Worm (Caenorhabditis elegans) whole organism, dauer: ENCODE data around the gene F54F2.7.

Experiments
- unc-62 ChIP-seq: sonication (generic microtip); optimal IDR thresholded peaks from 2 replicates; lab custom pipeline; 2017; ENCODE audit warnings: missing biosample characterization, missing genetic modification reagents, missing genetic modification characterization

F54F2.7 gene

DNA sequence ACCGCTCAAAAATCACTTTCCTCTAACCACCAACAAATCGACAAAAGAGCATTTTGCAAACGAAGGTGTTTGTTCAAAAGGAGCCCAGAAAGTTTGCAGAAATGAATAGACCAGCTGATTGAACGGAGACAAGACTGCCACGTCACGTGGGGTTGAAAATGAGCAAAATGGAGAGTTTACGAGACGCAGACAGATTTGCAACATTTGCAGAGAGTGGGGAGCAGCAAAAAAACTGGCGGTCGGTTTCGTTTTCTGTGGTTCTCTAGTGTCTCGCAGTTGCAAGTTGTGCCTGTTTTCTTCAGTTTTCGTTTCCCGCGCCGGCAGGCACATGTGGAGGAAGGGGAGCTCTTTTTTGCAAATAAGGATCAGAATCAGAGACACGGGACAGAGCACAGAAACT is 21.7 kb downstream of the F54F2.7 start:
- no peak for TF ChIP-seq unc-62 (GFP tag; lab: Kevin White, UChicago)

ce11 chrIII:8784500-8784899 is 22.6 kb downstream of the F54F2.7 start:
- TF ChIP-seq unc-62 (GFP tag; lab: Kevin White, UChicago) = no peak

ce11 chrIII:8782744-8783143 is 24.4 kb downstream of the F54F2.7 start:
- TF ChIP-seq unc-62 (GFP tag; lab: Kevin White, UChicago) = no peak

DNA sequence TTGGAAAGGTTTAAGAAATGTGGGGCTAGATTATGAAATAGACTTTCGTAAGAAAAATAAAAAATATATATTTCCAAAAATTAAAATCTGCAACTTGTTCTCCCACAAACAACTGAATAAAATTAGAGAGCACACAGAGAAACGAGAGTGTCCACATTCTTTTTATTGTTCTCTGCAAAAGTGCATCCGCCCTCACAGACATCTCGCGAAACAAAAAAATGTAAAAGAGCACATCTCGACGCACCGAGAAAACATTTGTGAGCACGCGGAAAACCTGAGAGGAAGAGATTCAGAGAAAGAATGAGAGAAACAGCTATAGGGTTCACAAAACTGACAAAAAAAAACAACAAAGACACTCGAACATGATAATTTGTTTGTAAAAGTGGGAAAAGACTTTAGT is 25.1 kb downstream of the F54F2.7 start:
- TF ChIP-seq unc-62 (GFP tag; lab: Kevin White, UChicago) = no peak

ce11 chrIII:8780473-8780872 is 26.7 kb downstream of the F54F2.7 start:
- no peak for TF ChIP-seq unc-62 (GFP tag; lab: Kevin White, UChicago)

DNA sequence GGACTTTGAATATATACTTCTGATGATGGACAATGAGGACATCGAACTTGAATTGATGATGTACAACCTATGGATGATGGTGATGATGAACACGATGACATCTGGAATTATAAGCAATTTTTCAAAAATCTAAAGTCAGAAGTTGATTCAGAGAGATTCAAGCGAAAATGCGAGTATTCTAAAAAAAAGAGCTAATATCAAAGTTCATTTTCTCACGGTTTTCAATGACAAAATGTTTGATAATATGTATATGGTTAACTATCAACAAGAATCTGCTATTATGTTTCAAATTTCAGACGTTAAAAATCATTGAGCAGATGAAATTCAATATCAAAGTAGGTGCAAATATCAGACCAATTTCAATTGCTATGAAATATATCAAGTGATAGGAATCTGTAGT is 27.2 kb downstream of the F54F2.7 start, which contains the start of gene K02D10.4:
Gene K02D10.4, minus strand, starts transcription at position 101 of the 400 bp plus-strand sequence.
- TF ChIP-seq unc-62 (GFP tag; lab: Kevin White, UChicago) = no peak

- no peak for TF ChIP-seq unc-62 (GFP tag; lab: Kevin White, UChicago)
These were observed 31.2 kb downstream of the F54F2.7 start, which contains the start of gene snap-29 for ce11 chrIII:8775953-8776352. snap-29 (plus strand) TSS chrIII:8776253.

ce11 chrIII:8773375-8773774 is 33.8 kb downstream of the F54F2.7 start:
- no peak for TF ChIP-seq unc-62 (GFP tag; lab: Kevin White, UChicago)

- no peak for TF ChIP-seq unc-62 (GFP tag; lab: Kevin White, UChicago)
These were observed 34.6 kb downstream of the F54F2.7 start for ce11 chrIII:8772428-8773027.

- TF ChIP-seq unc-62 (GFP tag; lab: Kevin White, UChicago) = no peak
These were observed 35.3 kb downstream of the F54F2.7 start, which contains the start of gene K02D10.3 for ce11 chrIII:8771851-8772250. K02D10.3 (minus strand) TSS chrIII:8771951.

DNA sequence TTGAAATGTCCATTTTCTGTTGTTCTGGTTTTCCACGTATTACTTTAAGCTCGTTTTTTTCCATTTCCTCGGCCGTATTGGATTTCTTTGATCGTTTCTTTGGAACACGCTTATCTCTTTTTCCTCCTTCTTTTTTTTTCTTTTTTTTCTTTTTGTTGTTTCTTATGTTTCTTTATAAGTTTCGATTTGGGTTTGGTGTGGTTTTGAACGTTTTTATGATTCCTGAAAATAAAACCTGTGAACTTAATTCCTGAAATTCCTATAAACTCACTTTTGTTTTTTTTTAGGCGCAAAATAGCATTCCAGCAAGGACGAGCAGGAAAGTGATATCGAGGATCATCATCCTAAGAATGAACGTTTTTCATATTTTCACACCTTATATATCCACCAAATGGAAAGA is 36.0 kb downstream of the F54F2.7 start, which contains the start of gene K02D10.2:
Gene K02D10.2, minus strand, starts transcription at position 101 of the 400 bp plus-strand sequence.
- no peak for TF ChIP-seq unc-62 (GFP tag; lab: Kevin White, UChicago)

ce11 chrIII:8770243-8770642 is 36.9 kb downstream of the F54F2.7 start:
- TF ChIP-seq unc-62 (GFP tag; lab: Kevin White, UChicago) = no peak

ce11 chrIII:8769253-8769652 is 37.9 kb downstream of the F54F2.7 start, which contains the start of gene K02D10.1:
K02D10.1 (plus strand) TSS chrIII:8769536.
- no peak for TF ChIP-seq unc-62 (GFP tag; lab: Kevin White, UChicago)

- TF ChIP-seq unc-62 (GFP tag; lab: Kevin White, UChicago) = no peak
These were observed 39.2 kb downstream of the F54F2.7 start, which contains the start of gene mtss-1 for ce11 chrIII:8767889-8768361. mtss-1 (plus strand) TSS chrIII:8768311.

DNA sequence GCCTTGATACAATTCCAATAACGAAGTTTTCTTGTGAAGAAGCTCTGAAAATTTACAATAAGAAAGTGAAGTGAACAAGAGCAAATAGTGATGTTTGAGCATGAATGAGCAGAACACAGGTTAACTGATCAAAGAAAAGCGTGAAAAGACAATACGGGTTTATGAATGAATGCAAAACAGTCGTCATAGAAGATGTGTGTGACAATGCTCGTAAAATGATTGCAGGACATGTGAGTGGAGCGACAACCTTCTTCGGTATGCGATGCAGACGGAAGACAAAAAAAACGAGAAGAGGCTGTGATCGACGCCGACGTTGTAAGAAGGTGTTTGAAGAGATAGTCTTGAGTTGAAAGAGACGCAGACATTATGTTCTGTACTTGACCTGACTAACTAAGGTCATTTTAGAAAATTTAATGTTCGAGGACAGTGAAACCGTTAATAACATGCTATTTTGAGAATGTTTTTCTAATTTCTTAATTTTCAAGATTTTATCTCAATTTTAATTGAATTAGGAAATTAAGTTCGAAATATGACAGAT is 39.8 kb downstream of the F54F2.7 start, which contains the start of gene mig-22:
Gene mig-22, minus strand, starts transcription at position 51 of the 538 bp plus-strand sequence.
- TF ChIP-seq unc-62 (GFP tag; lab: Kevin White, UChicago) = no peak

DNA sequence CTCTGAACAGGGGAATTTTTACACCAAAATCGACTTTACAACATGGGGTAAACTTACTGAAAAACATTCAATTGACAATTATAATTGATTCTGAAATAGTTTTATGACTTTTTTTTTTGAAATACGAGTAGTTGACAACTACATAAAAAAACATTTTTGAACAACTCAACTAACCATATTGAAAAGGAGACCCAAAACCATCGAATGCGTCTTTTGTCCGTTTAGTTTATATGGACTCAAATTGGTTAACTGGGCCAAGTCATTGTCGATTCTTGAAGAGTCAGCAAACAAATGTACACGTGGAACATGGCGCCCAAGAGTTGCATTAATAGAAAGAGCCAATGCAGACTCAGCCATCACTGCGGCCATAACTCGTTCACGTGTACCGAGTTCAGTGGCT is 40.7 kb downstream of the F54F2.7 start:
- no peak for TF ChIP-seq unc-62 (GFP tag; lab: Kevin White, UChicago)

DNA sequence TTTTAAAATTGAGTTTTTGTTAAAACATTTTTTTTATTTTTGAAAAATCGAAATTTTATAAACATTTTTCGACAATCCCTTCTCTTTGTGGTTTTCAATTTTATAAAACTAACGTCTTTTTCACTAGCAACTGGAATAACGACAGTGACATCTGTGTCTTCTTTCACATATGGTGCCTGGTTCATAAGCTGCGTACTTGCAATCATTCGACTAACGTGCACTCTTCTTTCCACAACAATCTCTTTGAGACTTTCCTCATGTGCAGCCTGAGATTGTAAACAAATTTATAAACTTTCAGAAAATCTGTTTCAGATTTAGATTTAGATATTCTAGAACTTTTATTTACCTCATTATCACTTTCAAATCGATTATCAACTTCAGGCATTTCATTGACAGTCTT is 42.1 kb downstream of the F54F2.7 start:
- TF ChIP-seq unc-62 (GFP tag; lab: Kevin White, UChicago) = no peak
